Fruit fly (Drosophila melanogaster) Kc167 (cell line): ENCODE measurements around the gene CG31016.

Experiments
- Myc ChIP-seq: fragments of >200 bp; optimal IDR thresholded peaks from 2 replicates; lab custom pipeline; 2017; ENCODE audit warnings: missing external identifiers
- Sin3A ChIP-seq: fragments of >200 bp; optimal IDR thresholded peaks from 2 replicates; lab custom pipeline; 2018; ENCODE audit warnings: missing external identifiers
- h ChIP-seq: fragments of >200 bp; optimal IDR thresholded peaks from 3 replicates; lab custom pipeline; 2018; ENCODE audit warnings: missing external identifiers
- insv ChIP-seq: fragments of >200 bp; optimal IDR thresholded peaks from 3 replicates; lab custom pipeline; 2018; ENCODE audit warnings: missing external identifiers
- psq ChIP-seq: fragments of >200 bp; optimal IDR thresholded peaks from 2 replicates; lab custom pipeline; 2017; ENCODE audit warnings: missing external identifiers
- ttk ChIP-seq: sonication (Bioruptor generic); optimal IDR thresholded peaks from 2 replicates; lab custom pipeline; 2017; ENCODE audit warnings: missing external identifiers

Gene CG31016

dm6 chr3R:30587196-30587753 lies 18.7 kb upstream of the CG31016 start, which contains the start of gene CG9717:
TSS of gene CG9717 (minus strand) at chr3R:30587302.
- no peak for TF ChIP-seq ttk (lab: Kevin White, UChicago)
- no peak for TF ChIP-seq Sin3A (lab: Kevin White, UChicago)
- TF ChIP-seq insv (lab: Kevin White, UChicago) = no peak
- no peak for TF ChIP-seq h

dm6 chr3R:30590237-30590636 lies 15.8 kb upstream of the CG31016 start:
- no peak for TF ChIP-seq h
- no peak for TF ChIP-seq Myc
- TF ChIP-seq Sin3A (lab: Kevin White, UChicago) = no peak

dm6 chr3R:30590845-30591244 lies 15.1 kb upstream of the CG31016 start:
- no peak for TF ChIP-seq Myc
- no peak for TF ChIP-seq psq (lab: Kevin White, UChicago)
- TF ChIP-seq Sin3A (lab: Kevin White, UChicago) = no peak
- no peak for TF ChIP-seq h
- TF ChIP-seq ttk (lab: Kevin White, UChicago) = no peak
- TF ChIP-seq insv (lab: Kevin White, UChicago) = no peak

- no peak for TF ChIP-seq Myc
- no peak for TF ChIP-seq insv (lab: Kevin White, UChicago)
- no peak for TF ChIP-seq psq (lab: Kevin White, UChicago)
- no peak for TF ChIP-seq Sin3A (lab: Kevin White, UChicago)
- no peak for TF ChIP-seq ttk (lab: Kevin White, UChicago)
- no peak for TF ChIP-seq h
Measured at dm6 chr3R:30592733-30593132, 13.3 kb upstream of the CG31016 start.

dm6 chr3R:30596704-30597103 lies 9.3 kb upstream of the CG31016 start, which contains the start of gene CG31019:
TSS of gene CG31019 (plus strand) at chr3R:30597004.
- no peak for TF ChIP-seq Myc
- no peak for TF ChIP-seq psq (lab: Kevin White, UChicago)
- no peak for TF ChIP-seq Sin3A (lab: Kevin White, UChicago)
- TF ChIP-seq insv (lab: Kevin White, UChicago) = no peak
- no peak for TF ChIP-seq h
- no peak for TF ChIP-seq ttk (lab: Kevin White, UChicago)

- no peak for TF ChIP-seq Sin3A (lab: Kevin White, UChicago)
- TF ChIP-seq psq (lab: Kevin White, UChicago) = no peak
- TF ChIP-seq ttk (lab: Kevin White, UChicago) = no peak
- no peak for TF ChIP-seq insv (lab: Kevin White, UChicago)
- no peak for TF ChIP-seq h
- TF ChIP-seq Myc = no peak
Measured at dm6 chr3R:30599404-30599980, 6.5 kb upstream of the CG31016 start.

dm6 chr3R:30600154-30601009 lies 5.6 kb upstream of the CG31016 start:
- peak; percentile 67 for TF ChIP-seq psq (lab: Kevin White, UChicago)
- TF ChIP-seq Myc = no peak

dm6 chr3R:30601440-30602256 lies 4.3 kb upstream of the CG31016 start, which contains the start of the genes CG2246 and CG31021:
TSS of gene CG2246 (minus strand) at chr3R:30601489.
TSS of gene CG31021 (plus strand) at chr3R:30602206.
- TF ChIP-seq Myc = no peak
- TF ChIP-seq psq (lab: Kevin White, UChicago) = no peak
- TF ChIP-seq Sin3A (lab: Kevin White, UChicago) = no peak
- TF ChIP-seq h = no peak
- TF ChIP-seq insv (lab: Kevin White, UChicago) = no peak
- TF ChIP-seq ttk (lab: Kevin White, UChicago) = no peak

- no peak for TF ChIP-seq insv (lab: Kevin White, UChicago)
- TF ChIP-seq Myc = no peak
- TF ChIP-seq h = no peak
- no peak for TF ChIP-seq ttk (lab: Kevin White, UChicago)
- no peak for TF ChIP-seq Sin3A (lab: Kevin White, UChicago)
- TF ChIP-seq psq (lab: Kevin White, UChicago) = no peak
Measured at dm6 chr3R:30603881-30604280, 2.1 kb upstream of the CG31016 start, which contains the start of gene PH4alphaNE3. TSS of gene PH4alphaNE3 (plus strand) at chr3R:30604181.

- no peak for TF ChIP-seq Myc
- no peak for TF ChIP-seq h
- TF ChIP-seq psq (lab: Kevin White, UChicago) = no peak
- TF ChIP-seq insv (lab: Kevin White, UChicago) = no peak
- no peak for TF ChIP-seq Sin3A (lab: Kevin White, UChicago)
- TF ChIP-seq ttk (lab: Kevin White, UChicago) = no peak
Measured at dm6 chr3R:30616098-30616857, 10.3 kb downstream of the CG31016 start.

- TF ChIP-seq h = no peak
- no peak for TF ChIP-seq psq (lab: Kevin White, UChicago)
- TF ChIP-seq insv (lab: Kevin White, UChicago) = no peak
Measured at dm6 chr3R:30617457-30617856, 11.5 kb downstream of the CG31016 start.
